Fruit fly (Drosophila melanogaster) whole organism: ENCODE data around the gene PH4alphaSG1.

Experiments used
- CG8478 ChIP-seq: fragments of >200 bp; optimal IDR thresholded peaks from 2 replicates; lab custom pipeline; 2018; ENCODE audit warnings: inconsistent platforms
- Dll ChIP-seq: fragments of >200 bp; optimal IDR thresholded peaks from 2 replicates; lab custom pipeline; 2017
- pan ChIP-seq: fragments of >200 bp; optimal IDR thresholded peaks from 2 replicates; lab custom pipeline; 2017
- psq ChIP-seq: fragments of >200 bp; optimal IDR thresholded peaks from 2 replicates; lab custom pipeline; 2017
- usp ChIP-seq: fragments of >200 bp; optimal IDR thresholded peaks from 2 replicates; lab custom pipeline; 2017; ENCODE audit warnings: missing biosample characterization, missing genetic modification characterization, mixed read lengths

dm6 chr3R:30507723-30508122, 2.3 kb upstream of the PH4alphaSG1 start, which contains the start of gene CG34041:
- TF ChIP-seq CG8478 (lab: Kevin White, UChicago) (no peak), psq (no peak), usp (GFP tag; lab: Kevin White, UChicago) (no peak), pan (no peak), Dll (lab: Kevin White, UChicago) (no peak)
